Fruit fly (Drosophila melanogaster): ENCODE results near the gene CG14572.

- TF ChIP-seq GATAd (GFP tag; optimal IDR thresholded peaks at IDR 0.05) (no peak), Jra (GFP tag; optimal IDR thresholded peaks at IDR 0.05) (no peak), Rel (GFP tag; optimal IDR thresholded peaks at IDR 0.05) (no peak), Rel (tag; optimal IDR thresholded peaks at IDR 0.05) (no peak), psq (GFP tag; optimal IDR thresholded peaks at IDR 0.05) (no peak), br (GFP tag; optimal IDR thresholded peaks at IDR 0.05) (no peak)
These were observed 29.0 kb downstream of the CG14572 start, which contains the start of gene Syn1 for dm6 chr3L:21770328-21770727.

Data from whole organism, wandering third instar larva.